Fruit fly (Drosophila melanogaster): ENCODE measurements around the gene CG11436.

DNA sequence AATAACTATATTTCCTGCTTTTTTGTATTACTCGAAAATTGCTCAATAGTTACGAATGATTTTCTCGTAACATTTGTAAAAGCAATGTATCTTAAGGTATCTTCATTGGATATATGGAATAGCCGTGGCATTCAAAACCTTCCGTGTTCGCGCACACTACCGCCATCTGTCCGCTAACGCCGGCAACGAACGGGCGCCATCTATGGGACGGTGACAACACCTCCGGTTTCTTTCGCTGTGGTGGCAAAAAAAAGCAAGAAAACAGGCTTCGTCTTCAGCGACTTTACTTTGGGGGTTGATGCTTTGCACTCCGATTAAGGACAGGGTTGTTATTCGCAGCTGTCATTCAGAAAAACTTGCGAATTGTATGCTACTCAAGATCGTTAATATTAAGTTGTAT is 44.6 kb downstream of the CG11436 start:
- TF ChIP-seq CrebA (GFP tag; optimal IDR thresholded peaks at IDR 0.05; ENCODE audit: borderline replicate concordance) (no peak), h (GFP tag; optimal IDR thresholded peaks at IDR 0.05) (no peak), sage (GFP tag; optimal IDR thresholded peaks at IDR 0.05) (no peak), Hr78 (GFP tag; optimal IDR thresholded peaks at IDR 0.05) (no peak), rgr (GFP tag; optimal IDR thresholded peaks at IDR 0.05) (peak; percentile 27), Sp1 (GFP tag; optimal IDR thresholded peaks at IDR 0.05) (no peak), brk (GFP tag; optimal IDR thresholded peaks at IDR 0.05) (no peak), Dfd (GFP tag; optimal IDR thresholded peaks at IDR 0.05) (no peak), CG9705 (GFP tag; optimal IDR thresholded peaks at IDR 0.05) (no peak), HLH106 (tag; optimal IDR thresholded peaks at IDR 0.05) (no peak)
